Worm (Caenorhabditis elegans): Measurements from ENCODE around the gene ints-11.

Gene ints-11

DNA sequence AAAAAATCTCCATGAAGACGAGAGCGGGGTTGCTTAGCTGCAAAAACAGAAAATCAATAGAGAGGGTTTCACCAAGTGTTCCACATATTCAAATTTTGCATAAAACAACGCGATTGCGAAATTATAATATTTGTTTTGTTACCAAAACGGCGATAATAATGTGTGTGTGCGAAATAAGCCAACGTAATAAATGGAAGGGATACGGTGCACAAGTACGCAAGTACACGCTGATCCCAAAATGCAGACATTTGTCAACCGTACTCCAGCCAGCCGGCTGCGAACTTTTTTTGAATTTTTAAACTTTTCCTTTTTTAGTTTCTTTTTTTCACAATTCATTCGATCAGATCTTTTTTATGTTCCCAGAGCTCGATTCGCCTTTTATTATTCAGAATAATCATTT, 18.4 kb downstream of the ints-11 start, which contains the start of gene ire-1 (continued):
- TF ChIP-seq C16A3.4 (tag; optimal IDR thresholded peaks at IDR 0.05) (peak; percentile 81), vab-15 (tag; optimal IDR thresholded peaks at IDR 0.05) (no peak), elt-3 (tag; optimal IDR thresholded peaks at IDR 0.05) (peak in 1 of 6 experiments; percentile 59), mab-9 (GFP tag; IDR thresholded peaks at IDR 0.05) (no peak), nhr-19 (GFP tag; conservative IDR thresholded peaks at IDR 0.05) (no peak), nhr-85 (tag) (no peak), nhr-77 (tag; optimal IDR thresholded peaks at IDR 0.05) (no peak), aly-2 (tag; optimal IDR thresholded peaks at IDR 0.05) (no peak), lin-14 (GFP tag; optimal IDR thresholded peaks at IDR 0.05) (peak; percentile 47), egl-13 (tag; optimal IDR thresholded peaks at IDR 0.05) (no peak), ama-1 (optimal IDR thresholded peaks at IDR 0.05) (no peak), lin-15B (tag; optimal IDR thresholded peaks at IDR 0.05) (peak; percentile 37), ceh-63 (GFP tag; optimal IDR thresholded peaks at IDR 0.05) (no peak), elt-2 (tag; optimal IDR thresholded peaks at IDR 0.05) (no peak), zag-1 (tag; optimal IDR thresholded peaks at IDR 0.05) (no peak), nhr-20 (tag; optimal IDR thresholded peaks at IDR 0.05) (peak; percentile 39), nhr-84 (tag; optimal IDR thresholded peaks at IDR 0.05) (no peak), ceh-90 (tag; optimal IDR thresholded peaks at IDR 0.05) (no peak), mdl-1 (tag; optimal IDR thresholded peaks at IDR 0.05) (peak in 1 of 2 experiments; percentile 53), fkh-4 (tag; optimal IDR thresholded peaks at IDR 0.05; ENCODE audit: borderline replicate concordance) (no peak), xbp-1 (tag; optimal IDR thresholded peaks at IDR 0.05) (peak; percentile 59), sox-4 (tag; optimal IDR thresholded peaks at IDR 0.05) (no peak), nhr-237 (tag; optimal IDR thresholded peaks at IDR 0.05) (no peak), sup-37 (GFP tag; optimal IDR thresholded peaks at IDR 0.05) (no peak), ceh-8 (GFP tag; optimal IDR thresholded peaks at IDR 0.05) (no peak), dpl-1 (GFP tag; optimal IDR thresholded peaks at IDR 0.05) (peak; percentile 54 to 75 (median 70)), fkh-10 (GFP tag; optimal IDR thresholded peaks at IDR 0.05) (no peak), snu-23 (GFP tag; optimal IDR thresholded peaks at IDR 0.05) (peak; percentile 72), lin-39 (tag; optimal IDR thresholded peaks at IDR 0.05) (no peak), blmp-1 (tag; optimal IDR thresholded peaks at IDR 0.05) (peak; percentile 49), C04F5.9 (tag; optimal IDR thresholded peaks at IDR 0.05) (no peak)

DNA sequence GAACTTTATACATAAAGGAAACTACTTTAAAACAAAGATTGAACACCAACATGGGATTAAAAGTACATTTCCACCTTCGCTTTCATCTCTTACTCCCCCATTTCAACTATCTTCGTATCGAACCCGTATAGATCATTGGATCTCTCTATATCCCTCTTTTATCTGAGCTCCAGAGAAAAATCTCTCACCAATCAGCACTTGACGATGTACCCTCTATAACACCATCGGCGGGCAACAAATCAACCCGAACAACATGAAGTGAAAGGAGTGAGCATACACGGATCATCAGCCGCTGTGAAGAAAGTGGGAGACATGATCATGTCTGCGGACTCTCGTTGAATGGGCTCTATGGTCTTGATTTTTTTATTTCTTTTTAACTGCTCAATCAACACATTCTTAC, 25.9 kb downstream of the ints-11 start:
- TF ChIP-seq nhr-12 (tag; optimal IDR thresholded peaks at IDR 0.05) (no peak), fkh-8 (tag; optimal IDR thresholded peaks at IDR 0.05) (no peak), hpl-2 (GFP tag; optimal IDR thresholded peaks at IDR 0.05) (no peak), elt-3 (tag; optimal IDR thresholded peaks at IDR 0.05) (no peak), ceh-63 (GFP tag; optimal IDR thresholded peaks at IDR 0.05) (no peak), irx-1 (tag; optimal IDR thresholded peaks at IDR 0.05) (no peak), nhr-71 (tag; optimal IDR thresholded peaks at IDR 0.05) (peak; percentile 11), grh-1 (GFP tag; IDR thresholded peaks at IDR 0.05) (no peak), C16A3.4 (tag; optimal IDR thresholded peaks at IDR 0.05) (no peak), ets-5 (GFP tag; IDR thresholded peaks at IDR 0.05) (no peak), ztf-11 (tag; optimal IDR thresholded peaks at IDR 0.05) (no peak), pax-3 (tag; optimal IDR thresholded peaks at IDR 0.05) (no peak), dpl-1 (GFP tag; optimal IDR thresholded peaks at IDR 0.05) (no peak), aha-1 (tag; optimal IDR thresholded peaks at IDR 0.05) (no peak), skn-1 (tag; optimal IDR thresholded peaks at IDR 0.05) (no peak), nhr-77 (tag; optimal IDR thresholded peaks at IDR 0.05) (no peak), efl-3 (GFP tag; optimal IDR thresholded peaks at IDR 0.05) (no peak), rnt-1 (tag; optimal IDR thresholded peaks at IDR 0.05) (peak; percentile 70), pqm-1 (tag; optimal IDR thresholded peaks at IDR 0.05) (no peak), pag-3 (tag; optimal IDR thresholded peaks at IDR 0.05; ENCODE audit: borderline replicate concordance, insufficient read depth) (no peak), mef-2 (tag; optimal IDR thresholded peaks at IDR 0.05) (no peak), ces-1 (GFP tag; optimal IDR thresholded peaks at IDR 0.05) (no peak), lin-14 (GFP tag; optimal IDR thresholded peaks at IDR 0.05) (peak; percentile 68), egl-27 (tag; optimal IDR thresholded peaks at IDR 0.05) (no peak)

Data from whole organism, L1 larva.